Worm (Caenorhabditis elegans) whole organism, mixed stage, embryonic: ENCODE measurements around the gene W04G3.5.

Experiments used
- bed-3 ChIP-seq: fragments of 200-800 bp; sonication (Bioruptor generic); optimal IDR thresholded peaks from 3 replicates; lab custom pipeline; 2018; ENCODE audit warnings: mild to moderate bottlenecking, missing genetic modification characterization, moderate library complexity, missing compliant biosample characterization
- blmp-1 ChIP-seq: fragments of 150-350 bp; optimal IDR thresholded peaks from 2 replicates; lab custom pipeline; 2014; ENCODE audit warnings: missing biosample characterization, missing genetic modification characterization
- ceh-39 ChIP-seq: fragments of 150-350 bp; optimal IDR thresholded peaks from 2 replicates; lab custom pipeline; 2014; ENCODE audit warnings: missing biosample characterization, missing genetic modification characterization
- ceh-43 ChIP-seq: fragments of 200-800 bp; sonication (Bioruptor generic); optimal IDR thresholded peaks from 2 replicates; lab custom pipeline; 2018; ENCODE audit warnings: mild to moderate bottlenecking, missing genetic modification characterization, moderate library complexity, missing compliant biosample characterization
- ceh-83 ChIP-seq: fragments of 200-800 bp; sonication (Bioruptor generic); optimal IDR thresholded peaks from 2 replicates; lab custom pipeline; 2018; ENCODE audit warnings: mild to moderate bottlenecking, missing genetic modification characterization, missing compliant biosample characterization
- cnd-1 ChIP-seq: fragments of 200-800 bp; sonication (Bioruptor generic); optimal IDR thresholded peaks from 2 replicates; lab custom pipeline; 2018; ENCODE audit warnings: mild to moderate bottlenecking, missing genetic modification characterization, missing compliant biosample characterization
- drap-1 ChIP-seq: fragments of 200-800 bp; sonication (Bioruptor generic); optimal IDR thresholded peaks from 3 replicates; lab custom pipeline; 2018; ENCODE audit warnings: mild to moderate bottlenecking, missing genetic modification characterization, missing compliant biosample characterization
- elt-1 ChIP-seq: sonication (generic microtip); optimal IDR thresholded peaks from 2 replicates; lab custom pipeline; 2017; ENCODE audit warnings: missing genetic modification characterization, mild to moderate bottlenecking, missing compliant biosample characterization, antibody characterized with exemption, moderate library complexity, borderline replicate concordance; ENCODE audit not compliant: insufficient read depth
- elt-3 ChIP-seq: fragments of 150-350 bp; optimal IDR thresholded peaks from 2 replicates; lab custom pipeline; 2014; ENCODE audit warnings: missing biosample characterization, missing genetic modification characterization
- flh-1 ChIP-seq: fragments of 200-800 bp; sonication (Bioruptor generic); optimal IDR thresholded peaks from 2 replicates; lab custom pipeline; 2018; ENCODE audit warnings: mild to moderate bottlenecking, missing genetic modification characterization, moderate library complexity, missing compliant biosample characterization
- ham-2 ChIP-seq: fragments of 200-800 bp; sonication (Bioruptor generic); optimal IDR thresholded peaks from 2 replicates; lab custom pipeline; 2018; ENCODE audit warnings: mild to moderate bottlenecking, missing genetic modification characterization, missing compliant biosample characterization
- hlh-1 ChIP-seq: fragments of 150-350 bp; optimal IDR thresholded peaks from 2 replicates; lab custom pipeline; 2014; ENCODE audit warnings: missing biosample characterization, missing genetic modification reagents, missing genetic modification characterization
- lin-13 ChIP-seq: fragments of 150-350 bp; optimal IDR thresholded peaks from 2 replicates; lab custom pipeline; 2014; ENCODE audit warnings: missing biosample characterization, missing genetic modification characterization
- lin-32 ChIP-seq: fragments of 200-800 bp; sonication (Bioruptor generic); optimal IDR thresholded peaks from 2 replicates; lab custom pipeline; 2018; ENCODE audit warnings: mild to moderate bottlenecking, missing genetic modification characterization, missing compliant biosample characterization
- lsy-2 ChIP-seq: fragments of 150-350 bp; optimal IDR thresholded peaks from 2 replicates; lab custom pipeline; 2014; ENCODE audit warnings: missing biosample characterization, missing genetic modification characterization
- mab-5 ChIP-seq: fragments of 150-350 bp; optimal IDR thresholded peaks from 2 replicates; lab custom pipeline; 2014; ENCODE audit warnings: missing biosample characterization, missing genetic modification characterization
- mep-1 ChIP-seq: fragments of 150-350 bp; optimal IDR thresholded peaks from 2 replicates; lab custom pipeline; 2017; ENCODE audit warnings: missing biosample characterization, missing genetic modification reagents, missing genetic modification characterization, inconsistent platforms
- mls-2 ChIP-seq: sonication (generic microtip); optimal IDR thresholded peaks from 2 replicates; lab custom pipeline; 2016; ENCODE audit warnings: mild to moderate bottlenecking, missing genetic modification characterization, moderate library complexity, missing compliant biosample characterization
- nhr-2 ChIP-seq: fragments of 150-350 bp; optimal IDR thresholded peaks from 2 replicates; lab custom pipeline; 2014; ENCODE audit warnings: missing biosample characterization, missing genetic modification characterization
- nhr-237 ChIP-seq: fragments of 150-350 bp; optimal IDR thresholded peaks from 2 replicates; lab custom pipeline; 2014; ENCODE audit warnings: missing biosample characterization, missing genetic modification characterization
- nhr-76 ChIP-seq: sonication (generic microtip); optimal IDR thresholded peaks from 2 replicates; lab custom pipeline; 2017; ENCODE audit warnings: missing biosample characterization, missing genetic modification characterization
- pha-4 ChIP-seq: fragments of 150-350 bp; optimal IDR thresholded peaks from 2 replicates; lab custom pipeline; 2018; ENCODE audit warnings: missing biosample characterization, missing genetic modification reagents, missing genetic modification characterization
- snpc-4 ChIP-seq: fragments of 150-350 bp; optimal IDR thresholded peaks from 2 replicates; lab custom pipeline; 2014; ENCODE audit warnings: missing biosample characterization, missing genetic modification characterization
- sptf-1 ChIP-seq: sonication (generic microtip); optimal IDR thresholded peaks from 2 replicates; lab custom pipeline; 2017; ENCODE audit warnings: mild to moderate bottlenecking, missing genetic modification characterization, moderate library complexity, missing compliant biosample characterization
- tbx-8 ChIP-seq: fragments of 200-800 bp; sonication (Bioruptor generic); optimal IDR thresholded peaks from 2 replicates; lab custom pipeline; 2018; ENCODE audit warnings: mild to moderate bottlenecking, missing genetic modification characterization, moderate library complexity, missing compliant biosample characterization
- unc-120 ChIP-seq: sonication (generic microtip); optimal IDR thresholded peaks from 2 replicates; lab custom pipeline; 2017; ENCODE audit warnings: missing genetic modification characterization, missing compliant biosample characterization; ENCODE audit not compliant: poor library complexity, severe bottlenecking
- unc-39 ChIP-seq: fragments of 150-350 bp; optimal IDR thresholded peaks from 2 replicates; lab custom pipeline; 2014; ENCODE audit warnings: missing biosample characterization, missing genetic modification characterization
- unc-62 ChIP-seq: fragments of 150-350 bp; optimal IDR thresholded peaks from 2 replicates; lab custom pipeline; 2014; ENCODE audit warnings: missing biosample characterization, missing genetic modification reagents, missing genetic modification characterization
- zip-8 ChIP-seq: fragments of 150-350 bp; optimal IDR thresholded peaks from 2 replicates; lab custom pipeline; 2014; ENCODE audit warnings: missing biosample characterization, missing genetic modification characterization
- ztf-11 ChIP-seq: fragments of 150-350 bp; optimal IDR thresholded peaks from 2 replicates; lab custom pipeline; 2014; ENCODE audit warnings: missing biosample characterization, missing genetic modification characterization

The W04G3.5 gene

ce11 chrX:11109200-11109599 is 35.7 kb downstream of the W04G3.5 start, which contains the start of gene grd-1:
TSS of gene grd-1 (plus strand) at chrX:11109440.
- TF ChIP-seq nhr-2 (no peak), nhr-237 (tag; lab: Kevin White, UChicago) (no peak), ceh-43 (GFP tag; lab: Kevin White, UChicago) (no peak), blmp-1 (tag; lab: Kevin White, UChicago) (no peak), hlh-1 (tag; lab: Kevin White, UChicago) (no peak), pha-4 (tag; lab: Kevin White, UChicago) (no peak), ztf-11 (tag; lab: Kevin White, UChicago) (no peak), lin-13 (tag; lab: Kevin White, UChicago) (no peak), drap-1 (GFP tag; lab: Kevin White, UChicago) (no peak), ceh-39 (no peak), ceh-83 (GFP tag; lab: Kevin White, UChicago) (no peak), unc-62 (GFP tag; lab: Kevin White, UChicago) (no peak), unc-39 (tag; lab: Kevin White, UChicago) (no peak), mls-2 (tag; lab: Kevin White, UChicago) (no peak), tbx-8 (GFP tag; lab: Kevin White, UChicago) (no peak), zip-8 (no peak), mep-1 (tag; lab: Kevin White, UChicago) (no peak)

- TF ChIP-seq unc-62 (GFP tag; lab: Kevin White, UChicago): no peak
- TF ChIP-seq ceh-83 (GFP tag; lab: Kevin White, UChicago): no peak
- TF ChIP-seq lsy-2: no peak
- no peak for TF ChIP-seq bed-3 (GFP tag; lab: Kevin White, UChicago)
- no peak for TF ChIP-seq tbx-8 (GFP tag; lab: Kevin White, UChicago)
Measured at ce11 chrX:11114420-11114819, 41.0 kb downstream of the W04G3.5 start.

ce11 chrX:11116723-11117122 is 43.3 kb downstream of the W04G3.5 start, which contains the start of gene nlp-66:
TSS of gene nlp-66 (minus strand) at chrX:11116823.
- TF ChIP-seq pha-4 (tag; lab: Kevin White, UChicago) (no peak), cnd-1 (tag; lab: Kevin White, UChicago) (no peak)
- TF ChIP-seq, all 35 proteins: peak for 0

- TF ChIP-seq lin-13 (tag; lab: Kevin White, UChicago) (no peak), unc-62 (GFP tag; lab: Kevin White, UChicago) (no peak), nhr-76 (tag; lab: Kevin White, UChicago) (no peak), lsy-2 (no peak), flh-1 (GFP tag; lab: Kevin White, UChicago) (no peak), drap-1 (GFP tag; lab: Kevin White, UChicago) (no peak), zip-8 (no peak), cnd-1 (tag; lab: Kevin White, UChicago) (no peak), elt-3 (tag; lab: Kevin White, UChicago) (no peak), ham-2 (GFP tag; lab: Kevin White, UChicago) (no peak), sptf-1 (tag; lab: Kevin White, UChicago) (no peak), mls-2 (tag; lab: Kevin White, UChicago) (no peak), lin-32 (no peak), unc-120 (tag; lab: Kevin White, UChicago) (no peak), snpc-4 (no peak), mep-1 (tag; lab: Kevin White, UChicago) (no peak)
Measured at ce11 chrX:11120808-11121207, 47.4 kb downstream of the W04G3.5 start, which contains the start of gene R08B4.3. TSS of gene R08B4.3 (minus strand) at chrX:11121005.

ce11 chrX:11122412-11122811 is 49.0 kb downstream of the W04G3.5 start:
- no peak for TF ChIP-seq elt-3 (tag; lab: Kevin White, UChicago)
- no peak for TF ChIP-seq lin-13 (tag; lab: Kevin White, UChicago)
- no peak for TF ChIP-seq unc-62 (GFP tag; lab: Kevin White, UChicago)
- no peak for TF ChIP-seq blmp-1 (tag; lab: Kevin White, UChicago)
- no peak for TF ChIP-seq elt-1 (tag; lab: Kevin White, UChicago)
- no peak for TF ChIP-seq lin-32
- TF ChIP-seq ztf-11 (tag; lab: Kevin White, UChicago): no peak
- no peak for TF ChIP-seq hlh-1 (tag; lab: Kevin White, UChicago)
- no peak for TF ChIP-seq snpc-4
- TF ChIP-seq bed-3 (GFP tag; lab: Kevin White, UChicago): no peak
- TF ChIP-seq mab-5 (tag; lab: Kevin White, UChicago): no peak
